Worm (Caenorhabditis elegans) whole organism, L2 larva: Measurements from ENCODE around the gene Y73F8A.5.

Experiments used
- F13H6.1 ChIP-seq: sonication (generic microtip); optimal IDR thresholded peaks from 2 replicates; lab custom pipeline; 2016; ENCODE audit warnings: missing genetic modification characterization, missing compliant biosample characterization
- R02D3.7 ChIP-seq: fragments of 150-350 bp; optimal IDR thresholded peaks from 2 replicates; lab custom pipeline; 2014; ENCODE audit warnings: missing biosample characterization, missing genetic modification characterization
- Y55F3AM.14 ChIP-seq: fragments of 200-800 bp; sonication (Bioruptor generic); optimal IDR thresholded peaks from 2 replicates; lab custom pipeline; 2018; ENCODE audit warnings: mild to moderate bottlenecking, missing genetic modification characterization, missing compliant biosample characterization
- ZK546.5 ChIP-seq: sonication (generic microtip); optimal IDR thresholded peaks from 2 replicates; lab custom pipeline; 2017; ENCODE audit warnings: missing biosample characterization, missing genetic modification characterization
- aly-2 ChIP-seq: fragments of 150-350 bp; optimal IDR thresholded peaks from 2 replicates; lab custom pipeline; 2014; ENCODE audit warnings: missing biosample characterization, missing genetic modification characterization
- ama-1 ChIP-seq: fragments of 150-350 bp; optimal IDR thresholded peaks from 2 replicates; lab custom pipeline; 2018; ENCODE audit warnings: inconsistent platforms
- blmp-1 ChIP-seq: sonication (generic microtip); optimal IDR thresholded peaks from 2 replicates; lab custom pipeline; 2017; ENCODE audit warnings: missing genetic modification characterization, mild to moderate bottlenecking, missing compliant biosample characterization, antibody characterized with exemption, moderate library complexity; ENCODE audit not compliant: insufficient read depth
- ceh-16 ChIP-seq: fragments of 150-350 bp; optimal IDR thresholded peaks from 2 replicates; lab custom pipeline; 2014; ENCODE audit warnings: missing biosample characterization, missing genetic modification characterization
- ceh-82 ChIP-seq: fragments of 150-350 bp; optimal IDR thresholded peaks from 2 replicates; lab custom pipeline; 2014; ENCODE audit warnings: missing biosample characterization, missing genetic modification characterization
- dmd-4 ChIP-seq: sonication (generic microtip); optimal IDR thresholded peaks from 2 replicates; lab custom pipeline; 2017; ENCODE audit warnings: missing biosample characterization, missing genetic modification characterization
- egl-27 ChIP-seq: sonication (generic microtip); optimal IDR thresholded peaks from 3 replicates; lab custom pipeline; 2017; ENCODE audit warnings: missing biosample characterization, missing genetic modification reagents, missing genetic modification characterization
- elt-1 ChIP-seq: fragments of 150-350 bp; optimal IDR thresholded peaks from 2 replicates; lab custom pipeline; 2014; ENCODE audit warnings: missing biosample characterization, missing genetic modification characterization
- gmeb-1 ChIP-seq: fragments of 150-350 bp; optimal IDR thresholded peaks from 2 replicates; lab custom pipeline; 2014; ENCODE audit warnings: missing biosample characterization, missing genetic modification characterization
- lin-11 ChIP-seq: fragments of 150-350 bp; sonication (generic microtip); optimal IDR thresholded peaks from 2 replicates; lab custom pipeline; 2014; ENCODE audit warnings: missing biosample characterization, missing genetic modification characterization, inconsistent platforms, mixed read lengths
- lin-13 ChIP-seq: fragments of 150-350 bp; optimal IDR thresholded peaks from 2 replicates; lab custom pipeline; 2014; ENCODE audit warnings: missing biosample characterization, missing genetic modification reagents, missing genetic modification characterization
- lin-39 ChIP-seq: fragments of 150-350 bp; optimal IDR thresholded peaks from 2 replicates; lab custom pipeline; 2014; ENCODE audit warnings: missing biosample characterization, missing genetic modification reagents, missing genetic modification characterization
- lsy-2 ChIP-seq, 2 experiments: fragments of 150-350 bp in 1 of 2; sonication (generic microtip) in 1 of 2; optimal IDR thresholded peaks; 2 replicates each; lab custom pipeline; 2014 to 2017; ENCODE audit warnings: missing biosample characterization in 2 of 2, missing genetic modification characterization in 2 of 2
- mab-5 ChIP-seq: fragments of 150-350 bp; optimal IDR thresholded peaks from 2 replicates; lab custom pipeline; 2014; ENCODE audit warnings: missing biosample characterization, missing genetic modification characterization
- mbf-1 ChIP-seq: sonication (generic microtip); optimal IDR thresholded peaks from 2 replicates; lab custom pipeline; 2017; ENCODE audit warnings: missing biosample characterization, missing genetic modification characterization
- mdl-1 ChIP-seq, 2 experiments: fragments of 150-350 bp in 1 of 2; sonication (generic microtip) in 1 of 2; optimal IDR thresholded peaks; 2 replicates each; lab custom pipeline; 2017; ENCODE audit warnings: missing biosample characterization in 2 of 2, missing genetic modification characterization in 2 of 2
- nhr-129 ChIP-seq: fragments of 150-350 bp; optimal IDR thresholded peaks from 2 replicates; lab custom pipeline; 2014; ENCODE audit warnings: missing biosample characterization, missing genetic modification characterization
- nhr-23 ChIP-seq: fragments of 150-350 bp; optimal IDR thresholded peaks from 2 replicates; lab custom pipeline; 2014; ENCODE audit warnings: missing biosample characterization, missing genetic modification reagents, missing genetic modification characterization
- nhr-25 ChIP-seq: fragments of 150-350 bp; sonication (generic microtip); optimal IDR thresholded peaks from 3 replicates; lab custom pipeline; 2014; ENCODE audit warnings: missing biosample characterization, missing genetic modification characterization
- nhr-6 ChIP-seq: fragments of 150-350 bp; optimal IDR thresholded peaks from 2 replicates; lab custom pipeline; 2014; ENCODE audit warnings: missing biosample characterization, missing genetic modification characterization
- nhr-77 ChIP-seq: fragments of 150-350 bp; optimal IDR thresholded peaks from 2 replicates; lab custom pipeline; 2014; ENCODE audit warnings: missing biosample characterization, missing genetic modification characterization
- peb-1 ChIP-seq: fragments of 150-350 bp; optimal IDR thresholded peaks from 2 replicates; lab custom pipeline; 2014; ENCODE audit warnings: missing biosample characterization, missing genetic modification characterization
- sem-4 ChIP-seq: fragments of 150-350 bp; optimal IDR thresholded peaks from 2 replicates; lab custom pipeline; 2014; ENCODE audit warnings: missing biosample characterization, missing genetic modification reagents, missing genetic modification characterization
- skn-1 ChIP-seq: sonication (generic microtip); optimal IDR thresholded peaks from 2 replicates; lab custom pipeline; 2017; ENCODE audit warnings: missing biosample characterization, missing genetic modification characterization
- sma-3 ChIP-seq: sonication (generic microtip); optimal IDR thresholded peaks from 2 replicates; lab custom pipeline; 2016; ENCODE audit warnings: missing genetic modification reagents, missing genetic modification characterization, missing compliant biosample characterization
- sma-9 ChIP-seq, 2 experiments: fragments of 150-350 bp in 1 of 2; sonication (generic microtip) in 1 of 2; optimal IDR thresholded peaks; 2 replicates each; lab custom pipeline; 2014 to 2016; ENCODE audit warnings: missing genetic modification characterization in 2 of 2, mild to moderate bottlenecking in 1 of 2, missing biosample characterization in 1 of 2, missing compliant biosample characterization in 1 of 2, missing genetic modification reagents in 1 of 2, moderate library complexity in 1 of 2
- unc-39 ChIP-seq: fragments of 150-350 bp; optimal IDR thresholded peaks from 2 replicates; lab custom pipeline; 2014; ENCODE audit warnings: missing biosample characterization, missing genetic modification characterization
- ztf-4 ChIP-seq: fragments of 150-350 bp; optimal IDR thresholded peaks from 2 replicates; lab custom pipeline; 2014; ENCODE audit warnings: missing biosample characterization, missing genetic modification characterization

Y73F8A.5 gene

DNA sequence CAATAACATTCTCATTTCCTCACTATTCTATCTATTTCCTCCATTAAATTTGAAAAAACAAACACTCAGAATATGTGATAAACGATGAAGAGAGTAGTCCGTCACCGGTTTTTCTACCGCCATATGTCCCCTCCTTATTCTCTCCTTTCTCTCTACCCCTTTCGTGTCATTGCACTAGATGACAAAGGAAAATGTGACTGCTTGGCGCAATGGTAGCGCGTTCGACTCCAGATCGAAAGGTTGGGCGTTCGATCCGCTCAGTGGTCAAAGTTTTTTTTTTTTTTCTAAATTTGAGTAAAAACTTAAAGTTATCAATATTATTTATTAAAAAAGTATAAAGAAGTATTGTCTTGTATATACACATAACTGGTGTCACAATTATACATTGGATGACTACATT is 29.8 kb downstream of the Y73F8A.5 start:
- TF ChIP-seq F13H6.1 (tag; lab: Kevin White, UChicago): peak; percentile 13
- peak; percentile 6 for TF ChIP-seq lin-13 (GFP tag; lab: Kevin White, UChicago)
- no peak for TF ChIP-seq aly-2
- peak; percentile 3 for TF ChIP-seq gmeb-1 (tag; lab: Kevin White, UChicago)

DNA sequence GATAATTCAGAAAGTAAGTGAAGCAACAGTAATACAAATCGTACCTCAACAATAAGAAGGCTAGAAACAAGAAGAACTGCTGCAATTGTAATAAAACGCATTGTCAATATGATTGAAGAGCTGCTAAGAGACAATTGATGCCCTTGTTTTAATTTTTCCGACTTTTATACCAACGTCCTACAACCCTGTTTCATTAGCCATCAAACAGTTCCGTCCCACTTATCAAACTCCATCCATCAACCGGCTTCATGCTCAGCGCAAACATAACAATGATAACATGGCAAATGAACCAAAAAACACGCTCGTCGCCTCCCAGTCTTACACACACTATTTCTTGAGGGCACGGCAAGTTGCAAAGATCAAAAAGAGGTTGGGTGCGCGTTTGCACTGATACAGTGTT is 31.5 kb downstream of the Y73F8A.5 start, which contains the start of gene pqn-90:
Gene pqn-90, minus strand, starts transcription at position 101 of the 400 bp plus-strand sequence.
- TF ChIP-seq nhr-129 (tag; lab: Kevin White, UChicago) (no peak), nhr-77 (no peak)
- TF ChIP-seq, all 48 proteins: peak for 0

ce11 chrIV:15291607-15292006 is 31.9 kb downstream of the Y73F8A.5 start, which contains the start of gene pqn-91:
TSS of gene pqn-91 (plus strand) at chrIV:15291907.
- TF ChIP-seq sem-4 (no peak), ama-1 (lab: Kevin White, UChicago) (no peak), unc-39 (no peak), ceh-82 (no peak), gmeb-1 (tag; lab: Kevin White, UChicago) (no peak), sma-9 (GFP tag; optimal IDR thresholded peaks at IDR 0.05; lab: Kevin White, UChicago) (no peak), sma-9 (tag; optimal IDR thresholded peaks at IDR 0.05; lab: Kevin White, UChicago) (no peak), R02D3.7 (no peak), mdl-1 (tag; optimal IDR thresholded peaks at IDR 0.05; lab: Kevin White, UChicago) (no peak), mbf-1 (tag; lab: Kevin White, UChicago) (no peak), lin-13 (GFP tag; lab: Kevin White, UChicago) (no peak), lin-39 (tag; lab: Kevin White, UChicago) (no peak), nhr-129 (tag; lab: Kevin White, UChicago) (no peak)
- TF ChIP-seq, all 48 proteins: peak for 0

ce11 chrIV:15294040-15294439 is 34.4 kb downstream of the Y73F8A.5 start, which contains the start of gene Y73F8A.10:
TSS of gene Y73F8A.10 (plus strand) at chrIV:15294340.
- TF ChIP-seq sma-3 (GFP tag; lab: Kevin White, UChicago): no peak
- TF ChIP-seq sma-9 (GFP tag; optimal IDR thresholded peaks at IDR 0.05; lab: Kevin White, UChicago): no peak
- TF ChIP-seq sma-9 (tag; optimal IDR thresholded peaks at IDR 0.05; lab: Kevin White, UChicago): no peak
- no peak for TF ChIP-seq Y55F3AM.14 (GFP tag; lab: Kevin White, UChicago)
- no peak for TF ChIP-seq ceh-16 (tag; lab: Kevin White, UChicago)
- TF ChIP-seq dmd-4 (tag; lab: Kevin White, UChicago): no peak
- TF ChIP-seq lin-13 (GFP tag; lab: Kevin White, UChicago): no peak
- no peak for TF ChIP-seq nhr-77
- TF ChIP-seq egl-27 (tag; lab: Kevin White, UChicago): no peak
- TF ChIP-seq elt-1 (tag; lab: Kevin White, UChicago): no peak
- TF ChIP-seq ztf-4 (tag; lab: Kevin White, UChicago): no peak
- no peak for TF ChIP-seq lin-39 (tag; lab: Kevin White, UChicago)
- no peak for TF ChIP-seq peb-1 (tag; lab: Kevin White, UChicago)
- TF ChIP-seq, all 48 proteins: peak for 0

DNA sequence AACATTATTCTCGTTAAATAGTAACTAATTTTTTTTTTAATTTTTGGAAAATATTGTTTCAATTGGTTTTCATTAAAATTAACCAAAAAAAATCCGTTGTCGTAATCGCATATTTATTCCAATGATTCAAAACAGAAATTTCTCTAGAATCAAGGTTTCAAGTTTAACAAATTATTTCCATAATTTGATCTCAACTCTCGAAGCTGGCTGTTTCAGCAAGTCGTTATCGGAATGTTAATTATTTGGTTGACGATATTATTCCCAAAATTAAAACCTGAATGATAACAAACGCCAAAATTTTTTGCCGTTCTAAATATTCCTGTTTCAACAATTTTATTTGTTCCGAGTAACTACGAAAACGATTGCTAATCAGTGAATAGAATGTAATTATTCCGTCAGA is 40.4 kb downstream of the Y73F8A.5 start:
- TF ChIP-seq gmeb-1 (tag; lab: Kevin White, UChicago) (no peak), ZK546.5 (tag; lab: Kevin White, UChicago) (no peak), sem-4 (no peak), lin-11 (tag; lab: Kevin White, UChicago) (no peak), nhr-25 (tag; lab: Kevin White, UChicago) (no peak), nhr-23 (no peak), nhr-77 (no peak), mbf-1 (tag; lab: Kevin White, UChicago) (no peak), lsy-2 (tag; optimal IDR thresholded peaks at IDR 0.05; lab: Kevin White, UChicago) (no peak), mab-5 (tag; lab: Kevin White, UChicago) (no peak), nhr-129 (tag; lab: Kevin White, UChicago) (no peak), skn-1 (no peak), aly-2 (no peak), mdl-1 (tag; optimal IDR thresholded peaks at IDR 0.05; lab: Kevin White, UChicago) (no peak), F13H6.1 (tag; lab: Kevin White, UChicago) (no peak), ceh-82 (no peak), elt-1 (tag; lab: Kevin White, UChicago) (no peak), nhr-6 (tag; lab: Kevin White, UChicago) (no peak), dmd-4 (tag; lab: Kevin White, UChicago) (no peak)

DNA sequence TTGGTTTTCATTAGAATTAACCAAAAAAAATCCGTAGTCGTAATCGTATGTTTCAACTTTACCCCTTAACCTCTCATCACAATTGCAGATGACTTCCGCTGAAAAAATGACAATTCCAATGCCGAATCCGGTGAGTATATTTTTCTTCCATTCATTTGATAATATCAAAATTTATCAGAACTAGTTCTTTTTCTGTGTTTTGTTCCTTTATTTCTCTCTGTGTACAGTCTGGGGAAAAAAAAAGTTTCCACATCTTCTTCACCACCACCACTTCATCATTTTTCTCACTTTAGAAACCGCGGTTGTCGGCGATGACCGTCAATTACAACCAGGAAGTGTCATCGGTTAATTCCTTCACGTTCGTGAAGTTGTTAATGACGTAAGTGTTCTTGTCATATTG is 42.5 kb downstream of the Y73F8A.5 start, which contains the start of gene best-21:
Gene best-21, plus strand, starts transcription at position 301 of the 400 bp plus-strand sequence.
- no peak for TF ChIP-seq blmp-1 (tag; lab: Kevin White, UChicago)
- TF ChIP-seq ceh-16 (tag; lab: Kevin White, UChicago): no peak
- TF ChIP-seq, all 48 proteins: peak for 0
